Worm (Caenorhabditis elegans): ENCODE results near the gene C11H1.5.

DNA sequence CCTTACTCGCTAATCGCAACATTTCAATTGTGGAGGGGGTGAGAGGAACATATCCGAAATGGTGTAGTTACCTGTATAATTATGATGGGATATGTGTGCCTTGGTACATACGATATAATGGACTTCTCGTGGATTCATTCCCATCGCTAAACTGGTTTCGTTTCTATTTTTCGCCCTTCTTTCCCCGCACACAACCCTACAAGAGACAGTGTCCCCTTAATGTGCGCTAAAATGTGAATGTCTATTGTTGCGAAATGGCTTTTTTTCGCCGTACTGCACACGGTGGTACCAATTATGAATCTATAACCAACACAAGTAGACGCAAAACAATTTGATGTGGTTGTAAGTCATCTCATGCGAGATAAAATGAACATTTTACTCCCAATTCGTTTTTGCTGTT lies 26.4 kb upstream of the C11H1.5 start:
- TF ChIP-seq dao-5 (tag; optimal IDR thresholded peaks at IDR 0.05) = no peak
- TF ChIP-seq him-1 (tag; optimal IDR thresholded peaks at IDR 0.05) = no peak

Measured in whole organism, L4/young adult.